Fruit fly (Drosophila melanogaster) whole organism, prepupa: Measurements from ENCODE around the gene CG4198.

ENCODE experiments used
- Blimp-1 ChIP-seq: fragments of 200-800 bp; sonication (Bioruptor generic); optimal IDR thresholded peaks from 3 replicates; lab custom pipeline; 2017; ENCODE audit warnings: missing biosample characterization, missing genetic modification characterization, mild to moderate bottlenecking, moderate library complexity, missing genetic modification reagents
- CG10631 ChIP-seq: fragments of 200-800 bp; sonication (Bioruptor generic); optimal IDR thresholded peaks from 2 replicates; lab custom pipeline; 2016; ENCODE audit warnings: missing biosample characterization, missing genetic modification characterization
- CG10669 ChIP-seq: fragments of 200-800 bp; sonication (Bioruptor generic); optimal IDR thresholded peaks from 3 replicates; lab custom pipeline; 2018; ENCODE audit warnings: missing biosample characterization, mild to moderate bottlenecking, missing genetic modification characterization, moderate library complexity
- CG11294 ChIP-seq: fragments of 200-800 bp; sonication (Bioruptor generic); IDR thresholded peaks from 2 replicates; pipeline ENCODE4 v1.3.6; 2022; ENCODE audit warnings: missing biosample characterization, missing genetic modification characterization
- CG11762 ChIP-seq: fragments of 200-800 bp; sonication (Bioruptor generic); optimal IDR thresholded peaks from 3 replicates; lab custom pipeline; 2016; ENCODE audit warnings: missing biosample characterization, missing genetic modification characterization; ENCODE audit not compliant: insufficient read depth
- CG11902 ChIP-seq: fragments of 200-800 bp; sonication (Bioruptor generic); optimal IDR thresholded peaks from 3 replicates; lab custom pipeline; 2016; ENCODE audit warnings: missing biosample characterization, missing genetic modification characterization
- CG15336 ChIP-seq: fragments of 200-800 bp; sonication (Bioruptor generic); IDR thresholded peaks from 2 replicates; pipeline ENCODE4 v1.3.6; 2022; ENCODE audit warnings: missing biosample characterization, missing genetic modification characterization
- CG1621 ChIP-seq: fragments of 200-800 bp; sonication (Bioruptor generic); optimal IDR thresholded peaks from 3 replicates; lab custom pipeline; 2018; ENCODE audit warnings: missing biosample characterization, mild to moderate bottlenecking, missing genetic modification characterization
- CG16779 ChIP-seq: fragments of 200-800 bp; sonication (Bioruptor generic); optimal IDR thresholded peaks from 3 replicates; lab custom pipeline; 2017; ENCODE audit warnings: missing biosample characterization, mild to moderate bottlenecking, missing genetic modification characterization
- CG3032 ChIP-seq: fragments of 200-800 bp; optimal IDR thresholded peaks from 2 replicates; lab custom pipeline; 2019; ENCODE audit warnings: missing biosample characterization, mild to moderate bottlenecking, missing genetic modification characterization, moderate library complexity
- CG32006 ChIP-seq: fragments of 200-800 bp; sonication (Bioruptor generic); optimal IDR thresholded peaks from 3 replicates; lab custom pipeline; 2017; ENCODE audit warnings: missing biosample characterization, mild to moderate bottlenecking, missing genetic modification characterization
- CG3919 ChIP-seq: fragments of 200-800 bp; sonication (Bioruptor generic); optimal IDR thresholded peaks from 3 replicates; lab custom pipeline; 2016; ENCODE audit warnings: missing biosample characterization, missing genetic modification characterization
- CG6163 ChIP-seq: fragments of 200-800 bp; sonication (Bioruptor generic); IDR thresholded peaks from 3 replicates; pipeline ENCODE4 v1.3.6; 2022; ENCODE audit warnings: missing biosample characterization, missing genetic modification characterization
- CG6276 ChIP-seq: fragments of 200-800 bp; sonication (Bioruptor generic); optimal IDR thresholded peaks from 2 replicates; lab custom pipeline; 2017; ENCODE audit warnings: missing biosample characterization, mild to moderate bottlenecking, missing genetic modification characterization
- CG6792 ChIP-seq: fragments of 200-800 bp; sonication (Bioruptor generic); optimal IDR thresholded peaks from 3 replicates; lab custom pipeline; 2016; ENCODE audit warnings: missing biosample characterization, missing genetic modification characterization
- CG8119 ChIP-seq: fragments of 200-800 bp; sonication (Bioruptor generic); IDR thresholded peaks from 3 replicates; pipeline ENCODE4 v1.3.6; 2022; ENCODE audit warnings: missing biosample characterization, missing genetic modification characterization
- CG8319 ChIP-seq: fragments of 200-800 bp; sonication (Bioruptor generic); optimal IDR thresholded peaks from 3 replicates; lab custom pipeline; 2016; ENCODE audit warnings: missing biosample characterization, missing genetic modification characterization
- CG8632 ChIP-seq: fragments of 200-800 bp; sonication (Bioruptor generic); optimal IDR thresholded peaks from 3 replicates; lab custom pipeline; 2016; ENCODE audit warnings: missing biosample characterization, missing genetic modification characterization
- CG9139 ChIP-seq: fragments of 200-800 bp; sonication (Bioruptor generic); optimal IDR thresholded peaks from 3 replicates; lab custom pipeline; 2017; ENCODE audit warnings: missing biosample characterization, mild to moderate bottlenecking, missing genetic modification characterization
- Eip75B ChIP-seq: fragments of 200-800 bp; sonication (Bioruptor generic); optimal IDR thresholded peaks from 3 replicates; lab custom pipeline; 2016; ENCODE audit warnings: missing biosample characterization, missing genetic modification characterization
- Eip78C ChIP-seq: fragments of 200-800 bp; sonication (Bioruptor generic); peaks from one replicate; lab custom pipeline; 2016; ENCODE audit warnings: missing biosample characterization, missing genetic modification characterization
- Ets96B ChIP-seq: fragments of 200-800 bp; optimal IDR thresholded peaks from 2 replicates; lab custom pipeline; 2019; ENCODE audit warnings: missing biosample characterization, mild to moderate bottlenecking, missing genetic modification characterization, moderate library complexity
- Hr38 ChIP-seq: sonication (Bioruptor generic); optimal IDR thresholded peaks from 2 replicates; lab custom pipeline; 2016; ENCODE audit warnings: missing biosample characterization, missing genetic modification characterization
- Hr39 ChIP-seq: fragments of 200-800 bp; sonication (Bioruptor generic); optimal IDR thresholded peaks from 2 replicates; lab custom pipeline; 2016; ENCODE audit warnings: missing biosample characterization, missing genetic modification characterization
- Hr4 ChIP-seq: fragments of 200-800 bp; sonication (Bioruptor generic); optimal IDR thresholded peaks from 3 replicates; lab custom pipeline; 2016; ENCODE audit warnings: missing biosample characterization, missing genetic modification characterization
- Lpt ChIP-seq: fragments of 200-800 bp; sonication (Bioruptor generic); optimal IDR thresholded peaks from 3 replicates; lab custom pipeline; 2016; ENCODE audit warnings: missing biosample characterization, missing genetic modification characterization
- Smox ChIP-seq: fragments of 200-800 bp; sonication (Bioruptor generic); optimal IDR thresholded peaks from 3 replicates; lab custom pipeline; 2016; ENCODE audit warnings: missing biosample characterization, missing genetic modification characterization
- Sox102F ChIP-seq: fragments of 200-800 bp; sonication (Bioruptor generic); optimal IDR thresholded peaks from 2 replicates; lab custom pipeline; 2016; ENCODE audit warnings: missing biosample characterization, mild to moderate bottlenecking, missing genetic modification characterization
- Sox14 ChIP-seq: fragments of 200-800 bp; sonication (Bioruptor generic); optimal IDR thresholded peaks from 3 replicates; lab custom pipeline; 2016; ENCODE audit warnings: missing biosample characterization, missing genetic modification characterization
- acj6 ChIP-seq: fragments of 200-800 bp; sonication (Bioruptor generic); optimal IDR thresholded peaks from 3 replicates; lab custom pipeline; 2016; ENCODE audit warnings: missing biosample characterization, missing genetic modification characterization
- cyc ChIP-seq: fragments of 200-800 bp; sonication (Bioruptor generic); optimal IDR thresholded peaks from 3 replicates; lab custom pipeline; 2016; ENCODE audit warnings: missing biosample characterization, missing genetic modification characterization
- dac ChIP-seq: fragments of 200-800 bp; sonication (Bioruptor generic); optimal IDR thresholded peaks from 2 replicates; lab custom pipeline; 2017; ENCODE audit warnings: missing biosample characterization, mild to moderate bottlenecking, missing genetic modification characterization
- esn ChIP-seq: fragments of 200-800 bp; sonication (Bioruptor generic); optimal IDR thresholded peaks from 2 replicates; lab custom pipeline; 2016; ENCODE audit warnings: missing biosample characterization, mild to moderate bottlenecking, missing genetic modification characterization, moderate library complexity
- fkh ChIP-seq: fragments of 200-800 bp; sonication (Bioruptor generic); optimal IDR thresholded peaks from 3 replicates; lab custom pipeline; 2017; ENCODE audit warnings: missing biosample characterization, mild to moderate bottlenecking, missing genetic modification characterization, moderate library complexity
- lz ChIP-seq: fragments of 200-800 bp; sonication (Bioruptor generic); optimal IDR thresholded peaks from 3 replicates; lab custom pipeline; 2016; ENCODE audit warnings: missing biosample characterization, missing genetic modification characterization
- net ChIP-seq: fragments of 200-800 bp; sonication (Bioruptor generic); optimal IDR thresholded peaks from 3 replicates; lab custom pipeline; 2016; ENCODE audit warnings: missing biosample characterization, missing genetic modification characterization
- salr ChIP-seq, 2 experiments: fragments of 200-800 bp; sonication (Bioruptor generic); optimal IDR thresholded peaks; 3 replicates each; lab custom pipeline; 2016 to 2018; ENCODE audit warnings: missing biosample characterization in 2 of 2, missing genetic modification characterization in 2 of 2, mild to moderate bottlenecking in 1 of 2
- ss ChIP-seq, 2 experiments: fragments of 200-800 bp; sonication (Bioruptor generic); optimal IDR thresholded peaks; 2 replicates in 1 of 2; 3 replicates in 1 of 2; lab custom pipeline; 2017 to 2018; ENCODE audit warnings: mild to moderate bottlenecking in 2 of 2, missing biosample characterization in 2 of 2, missing genetic modification characterization in 2 of 2, moderate library complexity in 1 of 2
- svp ChIP-seq: fragments of 200-800 bp; sonication (Bioruptor generic); peaks from one replicate; lab custom pipeline; 2016; ENCODE audit warnings: missing biosample characterization, missing genetic modification characterization
- vri ChIP-seq: fragments of 200-800 bp; sonication (Bioruptor generic); optimal IDR thresholded peaks from 3 replicates; lab custom pipeline; 2016; ENCODE audit warnings: missing biosample characterization, mild to moderate bottlenecking, missing genetic modification characterization

Gene CG4198

DNA sequence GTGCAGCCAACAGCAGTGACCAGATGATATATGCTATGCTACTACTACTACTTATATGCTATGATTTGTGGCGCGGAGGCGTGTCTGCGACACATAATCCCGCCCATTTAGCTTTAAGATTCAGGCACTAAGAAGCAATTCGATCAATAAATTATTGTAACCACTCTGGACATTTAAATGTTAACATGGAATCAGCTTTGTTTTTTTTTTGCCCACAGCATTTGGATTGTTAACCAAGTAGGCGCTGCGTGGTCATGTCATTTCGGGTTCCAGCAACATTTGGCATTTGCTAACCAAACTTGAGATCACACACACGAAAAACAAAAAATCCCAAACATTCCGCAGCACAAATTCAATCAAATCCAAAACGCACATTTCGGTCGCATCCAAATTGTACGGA lies at the start of gene CG4198:
Gene CG4198, plus strand, starts transcription at position 301 of the 400 bp plus-strand sequence.
- TF ChIP-seq ss (GFP tag; optimal IDR thresholded peaks at IDR 0.05; lab: Kevin White, UChicago), result no peak
- no peak for TF ChIP-seq Sox14 (GFP tag; lab: Kevin White, UChicago)
- TF ChIP-seq acj6, result no peak
- no peak for TF ChIP-seq CG10669 (GFP tag; lab: Kevin White, UChicago)
- no peak for TF ChIP-seq CG11294 (GFP tag; lab: Robert Waterston, UW)
- TF ChIP-seq CG16779 (tag; lab: Kevin White, UChicago), result no peak
- TF ChIP-seq CG8119 (GFP tag; lab: Robert Waterston, UW), result no peak
- no peak for TF ChIP-seq CG15336 (GFP tag; lab: Robert Waterston, UW)
- no peak for TF ChIP-seq Smox (GFP tag; lab: Kevin White, UChicago)

DNA sequence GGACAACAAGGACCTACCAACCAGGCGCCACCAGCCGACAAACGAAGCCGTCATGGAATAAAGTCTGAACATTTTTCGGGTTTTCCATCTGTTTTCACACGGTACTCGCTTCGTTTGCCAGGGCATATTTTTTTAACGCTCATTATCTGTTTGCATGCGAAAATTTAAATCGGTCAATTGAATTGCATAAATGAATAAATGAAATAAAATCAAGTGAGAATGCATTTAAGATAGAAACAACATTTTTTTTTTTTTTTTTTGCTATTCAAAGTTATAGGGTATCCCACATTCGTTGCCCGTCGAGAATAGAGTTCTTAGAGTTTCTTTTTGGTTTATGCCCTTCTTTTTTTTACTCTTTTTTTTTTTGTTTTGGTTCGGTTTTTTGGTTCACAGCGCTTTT lies 27.2 kb upstream of the CG4198 start:
- TF ChIP-seq svp (GFP tag; lab: Kevin White, UChicago) (peak; percentile 36), Ets96B (tag; lab: Kevin White, UChicago) (no peak)

DNA sequence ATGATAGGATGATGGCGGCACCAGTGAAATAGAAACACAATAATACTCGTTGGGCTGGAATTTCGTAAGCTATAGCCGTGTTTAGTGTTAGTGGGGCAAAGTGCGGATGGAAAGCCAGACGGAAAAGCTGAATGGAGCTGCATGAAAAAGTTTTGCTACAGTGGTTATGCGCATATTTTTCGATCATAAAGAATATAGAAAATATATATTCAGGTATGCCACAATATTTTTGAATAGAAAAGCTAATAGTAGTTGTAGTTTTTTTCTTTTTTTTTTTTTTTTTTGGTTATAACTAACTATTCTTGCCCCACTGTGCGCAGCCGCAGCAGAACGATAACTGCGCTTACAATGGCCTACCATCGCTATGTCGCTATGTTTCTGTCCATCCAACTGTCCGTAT lies 26.5 kb upstream of the CG4198 start:
- TF ChIP-seq CG3032 (tag; lab: Kevin White, UChicago), result no peak

DNA sequence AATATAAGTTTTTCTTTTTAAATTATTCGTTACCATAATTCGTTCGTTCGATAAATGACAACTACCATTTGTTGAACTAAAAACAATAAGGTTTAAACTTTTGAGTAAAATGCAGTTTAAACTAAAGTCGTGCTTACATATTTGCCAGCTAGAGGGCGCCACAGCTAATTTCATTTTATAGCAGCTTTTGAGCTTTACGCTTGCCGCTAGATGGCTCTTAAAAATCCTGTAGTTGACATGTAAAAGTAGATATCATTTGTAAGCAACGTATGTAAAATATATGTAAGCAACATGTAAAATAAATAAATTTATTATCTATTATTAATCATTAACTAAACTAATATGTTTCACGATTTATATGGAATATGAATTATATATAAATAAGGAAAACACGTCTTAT lies 23.4 kb upstream of the CG4198 start:
- TF ChIP-seq cyc (GFP tag; lab: Kevin White, UChicago), result peak; percentile 9
- no peak for TF ChIP-seq Sox102F (GFP tag; lab: Kevin White, UChicago)
- no peak for TF ChIP-seq vri
- TF ChIP-seq Hr39, result peak; percentile 8

DNA sequence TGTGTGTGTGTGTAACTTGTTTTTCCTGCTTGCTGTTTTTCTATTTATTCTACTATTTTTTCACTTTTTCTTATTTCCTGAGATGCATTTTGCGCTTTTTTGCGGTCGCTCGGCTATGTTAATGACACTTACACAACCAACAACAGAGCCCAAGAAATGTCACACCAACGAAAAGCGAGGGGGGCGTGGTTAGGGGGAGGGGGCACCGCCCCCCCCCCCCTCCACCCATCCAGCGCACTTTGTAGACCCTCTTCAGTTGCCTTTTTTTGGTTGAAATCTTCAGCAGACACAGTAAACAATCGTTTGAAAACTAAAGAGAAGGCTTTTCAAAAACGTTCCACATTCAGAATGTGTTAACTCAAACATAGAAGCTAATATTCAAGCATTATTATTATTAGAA lies 19.9 kb upstream of the CG4198 start:
- TF ChIP-seq acj6 (no peak), Hr4 (GFP tag; lab: Kevin White, UChicago) (no peak), Lpt (GFP tag; lab: Kevin White, UChicago) (no peak), CG9139 (GFP tag; lab: Kevin White, UChicago) (no peak), CG6276 (GFP tag; lab: Kevin White, UChicago) (no peak), CG8319 (no peak), CG8632 (no peak), net (GFP tag; lab: Kevin White, UChicago) (no peak), Sox14 (GFP tag; lab: Kevin White, UChicago) (no peak), Blimp-1 (GFP tag; lab: Kevin White, UChicago) (no peak), esn (GFP tag; lab: Kevin White, UChicago) (no peak), Eip78C (GFP tag; lab: Kevin White, UChicago) (no peak), CG11902 (GFP tag; lab: Kevin White, UChicago) (no peak), Hr38 (GFP tag; lab: Kevin White, UChicago) (no peak), svp (GFP tag; lab: Kevin White, UChicago) (no peak), CG6792 (no peak)

DNA sequence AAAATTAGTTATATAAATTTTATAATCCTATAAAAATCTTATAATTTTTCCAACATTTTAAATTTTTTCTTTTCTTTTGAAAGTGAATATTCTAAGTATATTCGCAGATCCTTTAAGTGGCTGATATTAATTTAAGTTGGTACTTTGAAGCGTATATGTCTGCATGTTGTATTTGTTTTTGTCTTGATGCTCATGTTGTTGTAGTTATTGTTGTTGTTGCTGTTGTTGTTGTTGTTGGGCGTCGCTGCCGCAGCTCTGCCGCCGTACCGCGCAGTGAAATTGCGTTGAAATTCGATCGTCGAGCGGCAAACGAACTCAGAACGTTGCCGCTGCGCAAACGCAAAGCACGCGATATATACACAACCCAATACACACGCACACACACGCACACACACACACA lies 17.3 kb upstream of the CG4198 start, which contains the start of gene CG42749:
Gene CG42749, plus strand, starts transcription at position 301 of the 400 bp plus-strand sequence.
- TF ChIP-seq CG16779 (tag; lab: Kevin White, UChicago) (no peak), Smox (GFP tag; lab: Kevin White, UChicago) (no peak), CG8319 (no peak), CG11762 (GFP tag; lab: Kevin White, UChicago) (no peak)

DNA sequence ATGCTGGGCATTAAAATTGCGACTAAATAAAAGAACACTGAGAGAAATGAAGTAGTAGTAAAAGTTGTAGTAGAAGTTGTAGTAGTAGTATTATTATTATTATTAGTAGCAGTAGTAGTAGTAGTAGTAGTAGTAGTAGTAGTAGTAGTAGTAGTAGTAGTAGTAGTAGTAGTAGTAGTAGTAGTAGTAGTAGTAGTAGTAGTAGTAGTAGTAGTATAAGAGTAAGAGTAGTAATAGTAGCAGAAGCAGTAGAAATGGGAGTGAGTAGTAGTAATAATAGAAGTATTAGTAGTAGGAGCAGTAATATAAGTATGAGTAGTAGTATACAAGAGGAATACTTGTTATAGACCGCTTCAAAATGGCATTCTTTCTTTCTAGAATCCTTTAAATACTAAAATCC lies 13.1 kb upstream of the CG4198 start:
- TF ChIP-seq salr (GFP tag; optimal IDR thresholded peaks at IDR 0.05; lab: Kevin White, UChicago) (no peak), lz (GFP tag; lab: Kevin White, UChicago) (peak; percentile 19), Eip75B (GFP tag; lab: Kevin White, UChicago) (peak; percentile 4), Eip78C (GFP tag; lab: Kevin White, UChicago) (peak; percentile 85), fkh (no peak), ss (GFP tag; optimal IDR thresholded peaks at IDR 0.05; lab: Kevin White, UChicago) (peak in 1 of 2 experiments; percentile 24), Sox14 (GFP tag; lab: Kevin White, UChicago) (peak; percentile 12), svp (GFP tag; lab: Kevin White, UChicago) (peak; percentile 36), Lpt (GFP tag; lab: Kevin White, UChicago) (no peak), CG1621 (no peak), Hr39 (peak; percentile 2), CG32006 (GFP tag; lab: Kevin White, UChicago) (no peak), CG3919 (GFP tag; lab: Kevin White, UChicago) (peak; percentile 19), CG10631 (GFP tag; lab: Kevin White, UChicago) (peak; percentile 19), Ets96B (tag; lab: Kevin White, UChicago) (peak; percentile 13), CG6163 (peak; percentile 9; the same call in 1 of the 3 replicates), dac (no peak), CG3032 (tag; lab: Kevin White, UChicago) (peak; percentile 27), acj6 (peak; percentile 1)
